Fruit fly (Drosophila melanogaster): ENCODE results near the gene CG3808.
A peak's percentile ranks its signal among the peaks of the same experiment; 100 is the strongest.

The CG3808 gene

dm6 chr3L:18996774-18997589, 3.4 kb downstream of the CG3808 start (continued):
- no peak for TF ChIP-seq kay (GFP tag; optimal IDR thresholded peaks at IDR 0.05)
- no peak for TF ChIP-seq Bteb2 (GFP tag; optimal IDR thresholded peaks at IDR 0.05)
- peak; percentile 27 for TF ChIP-seq CG10274 (GFP tag; optimal IDR thresholded peaks at IDR 0.05)
- TF ChIP-seq ci (GFP tag; IDR thresholded peaks at IDR 0.05): no peak; the same call in 2 of the 3 replicates
- TF ChIP-seq nmo (GFP tag; optimal IDR thresholded peaks at IDR 0.05): no peak
- TF ChIP-seq fd96Cb (tag; optimal IDR thresholded peaks at IDR 0.05): no peak
- TF ChIP-seq CG14050 (GFP tag; IDR thresholded peaks at IDR 0.05): no peak
- peak; percentile 34 for TF ChIP-seq nom (GFP tag; optimal IDR thresholded peaks at IDR 0.05)
- TF ChIP-seq Taf1 (GFP tag; IDR thresholded peaks at IDR 0.05): no peak
- TF ChIP-seq CG1024 (GFP tag; IDR thresholded peaks at IDR 0.05): no peak
- peak in 1 of 2 experiments; percentile 93 for TF ChIP-seq Pdp1 (GFP tag; optimal IDR thresholded peaks at IDR 0.05)
- TF ChIP-seq CG8089 (GFP tag; optimal IDR thresholded peaks at IDR 0.05): no peak
- peak; percentile 94 for TF ChIP-seq grn (GFP tag; optimal IDR thresholded peaks at IDR 0.05)
- TF ChIP-seq exex (tag; optimal IDR thresholded peaks at IDR 0.05): peak; percentile 44
- peak; percentile 43 for TF ChIP-seq CG18599 (GFP tag; optimal IDR thresholded peaks at IDR 0.05)
- TF ChIP-seq Kr (GFP tag; optimal IDR thresholded peaks at IDR 0.05): no peak
- TF ChIP-seq CG10565 (GFP tag; optimal IDR thresholded peaks at IDR 0.05): no peak
- TF ChIP-seq CG12219 (GFP tag; optimal IDR thresholded peaks at IDR 0.05): peak; percentile 14
- TF ChIP-seq Atf6 (GFP tag; IDR thresholded peaks at IDR 0.05): peak; percentile 62
- no peak for TF ChIP-seq CG1603 (tag; optimal IDR thresholded peaks at IDR 0.05)
- peak; percentile 27 for TF ChIP-seq scrt (GFP tag; optimal IDR thresholded peaks at IDR 0.05)
- no peak for TF ChIP-seq pan (optimal IDR thresholded peaks at IDR 0.05)
- no peak for TF ChIP-seq pan (GFP tag; optimal IDR thresholded peaks at IDR 0.05 in 1 of 2, IDR thresholded peaks at IDR 0.05 in 1 of 2)
- TF ChIP-seq CG2889 (GFP tag; IDR thresholded peaks at IDR 0.05): no peak
- no peak for TF ChIP-seq CG33557 (GFP tag; optimal IDR thresholded peaks at IDR 0.05)
- TF ChIP-seq CG12659 (GFP tag; optimal IDR thresholded peaks at IDR 0.05): peak; percentile 35
- TF ChIP-seq CG12299 (tag; optimal IDR thresholded peaks at IDR 0.05): no peak
- no peak for TF ChIP-seq Adf1 (GFP tag; IDR thresholded peaks at IDR 0.05)
- TF ChIP-seq Doc3 (GFP tag; IDR thresholded peaks at IDR 0.05; ENCODE audit: partially characterized antibody): no peak
- TF ChIP-seq Deaf1 (tag; optimal IDR thresholded peaks at IDR 0.05): peak; percentile 81
- peak; percentile 38 for TF ChIP-seq Hmr (GFP tag; optimal IDR thresholded peaks at IDR 0.05)
- peak; percentile 38 for TF ChIP-seq CG12104 (GFP tag; optimal IDR thresholded peaks at IDR 0.05)
- TF ChIP-seq chif (GFP tag; optimal IDR thresholded peaks at IDR 0.05): no peak
- TF ChIP-seq Nf-YA (GFP tag; IDR thresholded peaks at IDR 0.05): no peak
- peak; percentile 30 for TF ChIP-seq CG17359 (tag; optimal IDR thresholded peaks at IDR 0.05)
- TF ChIP-seq Bdp1 (GFP tag; optimal IDR thresholded peaks at IDR 0.05): no peak
- TF ChIP-seq hb (GFP tag; IDR thresholded peaks at IDR 0.05; ENCODE audit: partially characterized antibody): no peak
- no peak for TF ChIP-seq Xbp1 (GFP tag; optimal IDR thresholded peaks at IDR 0.05)
- TF ChIP-seq zf30C (GFP tag; optimal IDR thresholded peaks at IDR 0.05): no peak
- TF ChIP-seq CG18476 (GFP tag; optimal IDR thresholded peaks at IDR 0.05): no peak
- TF ChIP-seq Med (GFP tag): peak; percentile 67
- no peak for TF ChIP-seq schlank (tag; optimal IDR thresholded peaks at IDR 0.05)
- TF ChIP-seq grau (tag; optimal IDR thresholded peaks at IDR 0.05): peak; percentile 22
- no peak for TF ChIP-seq CG13775 (GFP tag; optimal IDR thresholded peaks at IDR 0.05)
- TF ChIP-seq Meics (GFP tag; optimal IDR thresholded peaks at IDR 0.05): peak; percentile 65
- TF ChIP-seq Nf-YC (tag; optimal IDR thresholded peaks at IDR 0.05): peak; percentile 29
- no peak for TF ChIP-seq gsb-n (tag; optimal IDR thresholded peaks at IDR 0.05)
- no peak for TF ChIP-seq dati (GFP tag; IDR thresholded peaks at IDR 0.05)
- peak; percentile 9 for TF ChIP-seq CrebB (tag; optimal IDR thresholded peaks at IDR 0.05)
